Worm (Caenorhabditis elegans): ENCODE results near the gene B0273.115.
"Not testable (repeated sequence)": the region's sequence is repeated elsewhere in the genome, so short reads cannot be mapped to it uniquely, and the experiment has no call there.

- not testable (repeated sequence) for TF ChIP-seq ZK546.5 (tag; optimal IDR thresholded peaks at IDR 0.05); aly-2 (tag; optimal IDR thresholded peaks at IDR 0.05); lsy-2 (tag; optimal IDR thresholded peaks at IDR 0.05); snpc-4 (tag; optimal IDR thresholded peaks at IDR 0.05); blmp-1 (tag; optimal IDR thresholded peaks at IDR 0.05; ENCODE audit: insufficient read depth); nhr-129 (tag; optimal IDR thresholded peaks at IDR 0.05); ztf-11 (tag; optimal IDR thresholded peaks at IDR 0.05); nhr-10 (tag; optimal IDR thresholded peaks at IDR 0.05); ama-1 (optimal IDR thresholded peaks at IDR 0.05); nhr-237 (tag; optimal IDR thresholded peaks at IDR 0.05); unc-39 (tag; optimal IDR thresholded peaks at IDR 0.05); F13H6.1 (tag; optimal IDR thresholded peaks at IDR 0.05); mdl-1 (tag; optimal IDR thresholded peaks at IDR 0.05); peb-1 (tag; optimal IDR thresholded peaks at IDR 0.05)
Observed at ce11 chrIV:5486208-5486731, 4.7 kb downstream of the B0273.115 start, which contains the start of the genes snpc-3.1 and puf-7.
